Fruit fly (Drosophila melanogaster): ENCODE data around the gene CG33688.

CG33688 gene

DNA sequence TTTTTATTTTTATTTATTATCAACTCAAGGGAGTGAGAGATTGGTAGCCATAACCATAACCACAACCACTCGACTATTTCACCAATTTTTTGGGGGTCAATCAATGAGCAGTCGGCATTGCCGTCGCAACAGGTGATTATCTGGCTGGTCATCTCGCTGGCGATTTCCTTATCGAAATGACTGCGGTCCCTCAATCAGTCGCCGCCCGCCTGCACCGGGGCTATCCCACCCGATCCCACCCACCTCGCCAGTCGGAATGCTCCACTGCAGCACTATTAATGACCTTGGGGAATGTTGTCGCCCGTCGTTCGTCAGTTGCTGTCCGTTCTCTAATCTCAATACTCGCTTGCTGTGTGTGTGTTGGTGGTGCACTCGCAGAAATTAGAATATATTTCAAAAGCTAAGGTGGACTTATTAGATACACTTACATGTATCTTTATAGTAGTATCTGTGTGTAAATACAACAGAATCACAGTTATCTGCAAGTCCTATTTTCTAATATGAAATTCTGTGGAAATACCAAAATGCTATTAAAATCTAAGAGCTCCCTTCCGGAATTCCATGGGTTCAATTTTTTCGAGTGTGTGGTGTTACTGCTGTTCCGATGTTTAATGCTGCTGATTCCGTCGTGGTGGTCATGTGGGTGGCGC is 38.5 kb upstream of the CG33688 start (continued):
- TF ChIP-seq CG18599 (GFP tag; optimal IDR thresholded peaks at IDR 0.05) (peak; percentile 86), Mad (GFP tag; optimal IDR thresholded peaks at IDR 0.05) (peak; percentile 5), gem (tag; optimal IDR thresholded peaks at IDR 0.05) (peak; percentile 81), az2 (GFP tag; optimal IDR thresholded peaks at IDR 0.05) (peak; percentile 52), cad (GFP tag; optimal IDR thresholded peaks at IDR 0.05) (no peak), prd (optimal IDR thresholded peaks at IDR 0.05) (no peak), prd (GFP tag; IDR thresholded peaks at IDR 0.05) (peak; percentile 53; the same call in 2 of the 3 replicates), otp (GFP tag; IDR thresholded peaks at IDR 0.05) (no peak), TFAM (GFP tag; optimal IDR thresholded peaks at IDR 0.05) (no peak), CG6813 (GFP tag; optimal IDR thresholded peaks at IDR 0.05) (no peak), CG7271 (tag; optimal IDR thresholded peaks at IDR 0.05) (no peak), Hr51 (GFP tag; optimal IDR thresholded peaks at IDR 0.05) (peak; percentile 42 to 68), Kr (GFP tag; optimal IDR thresholded peaks at IDR 0.05) (no peak), lbe (GFP tag; optimal IDR thresholded peaks at IDR 0.05) (no peak), B-H2 (GFP tag; optimal IDR thresholded peaks at IDR 0.05) (peak; percentile 52), CG17612 (GFP tag; IDR thresholded peaks at IDR 0.05) (no peak), nau (GFP tag; optimal IDR thresholded peaks at IDR 0.05) (peak; percentile 10), peb (GFP tag; IDR thresholded peaks at IDR 0.05) (no peak), bigmax (GFP tag; optimal IDR thresholded peaks at IDR 0.05) (no peak), Ssrp (tag; optimal IDR thresholded peaks at IDR 0.05) (peak; percentile 60), pita (GFP tag; optimal IDR thresholded peaks at IDR 0.05) (no peak), tx (GFP tag; optimal IDR thresholded peaks at IDR 0.05) (peak; percentile 48), CG12236 (GFP tag; optimal IDR thresholded peaks at IDR 0.05) (peak; percentile 16), tio (GFP tag; optimal IDR thresholded peaks at IDR 0.05) (peak; percentile 43), aop (GFP tag; IDR thresholded peaks at IDR 0.05) (no peak), CoRest (tag; optimal IDR thresholded peaks at IDR 0.05) (peak; percentile 82), Mrtf (GFP tag; IDR thresholded peaks at IDR 0.05) (0 out of 3 replicates have a peak, but pooled peaks have one; percentile 23), Meics (GFP tag; optimal IDR thresholded peaks at IDR 0.05) (peak; percentile 71), CG1529 (GFP tag; optimal IDR thresholded peaks at IDR 0.05) (peak; percentile 12), zfh2 (GFP tag; optimal IDR thresholded peaks at IDR 0.05) (peak; percentile 58), Doc3 (GFP tag; IDR thresholded peaks at IDR 0.05; ENCODE audit: partially characterized antibody) (no peak), CG11093 (GFP tag; IDR thresholded peaks at IDR 0.05) (peak; percentile 31; the same call in 1 of the 3 replicates), eve (GFP tag; optimal IDR thresholded peaks at IDR 0.05) (peak in 1 of 2 experiments; percentile 73), bab2 (GFP tag; optimal IDR thresholded peaks at IDR 0.05) (peak; percentile 57), CG1233 (GFP tag; optimal IDR thresholded peaks at IDR 0.05) (peak; percentile 20), CG2120 (GFP tag; optimal IDR thresholded peaks at IDR 0.05) (peak; percentile 89), CG18476 (GFP tag; optimal IDR thresholded peaks at IDR 0.05) (no peak), CG12219 (GFP tag; optimal IDR thresholded peaks at IDR 0.05) (peak; percentile 53), esg (GFP tag; conservative IDR thresholded peaks at IDR 0.05) (peak; percentile 47), Antp (GFP tag; optimal IDR thresholded peaks at IDR 0.05) (peak; percentile 50), B-H1 (GFP tag; IDR thresholded peaks at IDR 0.05) (no peak), CG15269 (tag; optimal IDR thresholded peaks at IDR 0.05) (peak; percentile 81), br (optimal IDR thresholded peaks at IDR 0.05) (no peak), CG2889 (GFP tag; IDR thresholded peaks at IDR 0.05) (no peak), CG30020 (tag; optimal IDR thresholded peaks at IDR 0.05) (no peak), BtbVII (GFP tag; optimal IDR thresholded peaks at IDR 0.05) (peak; percentile 73), Six4 (GFP tag; optimal IDR thresholded peaks at IDR 0.05) (no peak), CG14050 (GFP tag; IDR thresholded peaks at IDR 0.05) (peak; percentile 24; the same call in 1 of the 3 replicates), sima (GFP tag; optimal IDR thresholded peaks at IDR 0.05) (no peak), tup (GFP tag; optimal IDR thresholded peaks at IDR 0.05) (no peak), Scr (GFP tag; IDR thresholded peaks at IDR 0.05; ENCODE audit: partially characterized antibody) (no peak)

All from whole organism, embryonic.